Fruit fly (Drosophila melanogaster) whole organism, embryonic: ENCODE data around the gene CG13239.

Source experiments
- BtbVII ChIP-seq: fragments of 200-800 bp; sonication (Bioruptor generic); optimal IDR thresholded peaks from 3 replicates; lab custom pipeline; 2017; ENCODE audit warnings: missing biosample characterization, mild to moderate bottlenecking, missing genetic modification characterization
- CG12236 ChIP-seq: fragments of 200-800 bp; sonication (Bioruptor generic); optimal IDR thresholded peaks from 2 replicates; lab custom pipeline; 2016; ENCODE audit warnings: missing biosample characterization, missing genetic modification characterization
- CG12769 ChIP-seq: fragments of 200-800 bp; sonication (Bioruptor generic); optimal IDR thresholded peaks from 2 replicates; lab custom pipeline; 2019; ENCODE audit warnings: missing biosample characterization, mild to moderate bottlenecking, missing genetic modification characterization, moderate library complexity
- CG13287 ChIP-seq: fragments of 200-800 bp; sonication (Bioruptor generic); IDR thresholded peaks from 2 replicates; pipeline ENCODE4 v1.3.6; 2022; ENCODE audit warnings: missing biosample characterization, missing genetic modification characterization; ENCODE audit not compliant: partially characterized antibody
- CG14050 ChIP-seq: fragments of 200-800 bp; sonication (Bioruptor generic); IDR thresholded peaks from 3 replicates; pipeline ENCODE4 v1.3.6; 2022; ENCODE audit warnings: missing biosample characterization, missing genetic modification characterization
- CG15011 ChIP-seq: fragments of 200-800 bp; sonication (Bioruptor generic); optimal IDR thresholded peaks from 3 replicates; lab custom pipeline; 2018; ENCODE audit warnings: missing biosample characterization, mild to moderate bottlenecking, missing genetic modification characterization
- CG1529 ChIP-seq: fragments of 200-800 bp; sonication (Bioruptor generic); optimal IDR thresholded peaks from 3 replicates; lab custom pipeline; 2018; ENCODE audit warnings: missing biosample characterization, missing genetic modification characterization
- CG15479 ChIP-seq: fragments of 200-800 bp; sonication (Bioruptor generic); optimal IDR thresholded peaks from 3 replicates; lab custom pipeline; 2019; ENCODE audit warnings: missing biosample characterization, mild to moderate bottlenecking, missing genetic modification characterization, moderate library complexity
- CG30403 ChIP-seq: fragments of 200-800 bp; sonication (Bioruptor generic); optimal IDR thresholded peaks from 3 replicates; lab custom pipeline; 2016; ENCODE audit warnings: missing biosample characterization, missing genetic modification characterization
- CG3726 ChIP-seq: fragments of 200-800 bp; sonication (Bioruptor generic); IDR thresholded peaks from 3 replicates; pipeline ENCODE4, ENCODE4 v1.3.6; 2022; ENCODE audit warnings: missing biosample characterization, missing genetic modification characterization
- CG4424 ChIP-seq: fragments of 200-800 bp; sonication (Bioruptor generic); optimal IDR thresholded peaks from 3 replicates; lab custom pipeline; 2016; ENCODE audit warnings: missing biosample characterization, missing genetic modification characterization
- CG5953 ChIP-seq: fragments of 200-800 bp; sonication (Bioruptor generic); IDR thresholded peaks from 2 replicates; pipeline ENCODE4 v1.3.6; 2022; ENCODE audit warnings: missing biosample characterization, missing genetic modification characterization
- CG6272 ChIP-seq: fragments of 200-800 bp; sonication (Bioruptor generic); IDR thresholded peaks from 2 replicates; pipeline ENCODE4 v1.3.6; 2022; ENCODE audit warnings: missing biosample characterization, missing genetic modification characterization
- CG7556 ChIP-seq: fragments of 200-800 bp; sonication (Bioruptor generic); optimal IDR thresholded peaks from 2 replicates; lab custom pipeline; 2017; ENCODE audit warnings: missing biosample characterization, mild to moderate bottlenecking, missing genetic modification characterization
- Chrac-16 ChIP-seq: fragments of 200-800 bp; sonication (Bioruptor generic); optimal IDR thresholded peaks from 3 replicates; lab custom pipeline; 2016; ENCODE audit warnings: missing biosample characterization, missing genetic modification characterization
- CkIIα-i1 ChIP-seq: fragments of 200-800 bp; sonication (Bioruptor generic); IDR thresholded peaks from 2 replicates; pipeline ENCODE4 v1.3.6; 2022; ENCODE audit warnings: missing biosample characterization, missing genetic modification characterization
- CoRest ChIP-seq: fragments of 200-800 bp; sonication (Bioruptor generic); optimal IDR thresholded peaks from 3 replicates; lab custom pipeline; 2018; ENCODE audit warnings: missing biosample characterization, mild to moderate bottlenecking, missing genetic modification characterization, moderate library complexity
- Dad ChIP-seq: fragments of 200-800 bp; sonication (Bioruptor generic); optimal IDR thresholded peaks from 3 replicates; lab custom pipeline; 2016; ENCODE audit warnings: missing biosample characterization, missing genetic modification characterization
- Dip3 ChIP-seq: fragments of 200-800 bp; sonication (Bioruptor generic); optimal IDR thresholded peaks from 3 replicates; lab custom pipeline; 2016; ENCODE audit warnings: missing biosample characterization, missing genetic modification characterization
- Dp ChIP-seq: fragments of 200-800 bp; sonication (Bioruptor generic); optimal IDR thresholded peaks from 2 replicates; lab custom pipeline; 2018; ENCODE audit warnings: missing biosample characterization, mild to moderate bottlenecking, missing genetic modification characterization, moderate library complexity
- E2f1 ChIP-seq: fragments of 200-800 bp; sonication (Bioruptor generic); IDR thresholded peaks from 2 replicates; pipeline ENCODE4 v1.3.6; 2022; ENCODE audit warnings: missing biosample characterization, missing genetic modification characterization
- ERR ChIP-seq: fragments of 200-800 bp; sonication (Bioruptor generic); optimal IDR thresholded peaks from 2 replicates; lab custom pipeline; 2016; ENCODE audit warnings: missing biosample characterization, missing genetic modification characterization
- Elba2 ChIP-seq: fragments of 200-800 bp; sonication (Bioruptor generic); optimal IDR thresholded peaks from 3 replicates; lab custom pipeline; 2016; ENCODE audit warnings: missing biosample characterization, missing genetic modification characterization
- Hey ChIP-seq: fragments of 200-800 bp; sonication (Bioruptor generic); optimal IDR thresholded peaks from 3 replicates; lab custom pipeline; 2018; ENCODE audit warnings: missing biosample characterization, mild to moderate bottlenecking, missing genetic modification characterization
- NFAT ChIP-seq: fragments of 200-800 bp; sonication (Bioruptor generic); IDR thresholded peaks from 2 replicates; pipeline ENCODE4 v1.3.6; 2022; ENCODE audit warnings: missing biosample characterization, missing genetic modification characterization
- NK7.1 ChIP-seq: fragments of 200-800 bp; sonication (Bioruptor generic); optimal IDR thresholded peaks from 3 replicates; lab custom pipeline; 2016; ENCODE audit warnings: missing biosample characterization, missing genetic modification characterization
- Nf-YB ChIP-seq: fragments of 200-800 bp; sonication (Bioruptor generic); optimal IDR thresholded peaks from 3 replicates; lab custom pipeline; 2019; ENCODE audit warnings: missing biosample characterization, mild to moderate bottlenecking, missing genetic modification characterization, moderate library complexity
- Nf-YC ChIP-seq: fragments of 200-800 bp; optimal IDR thresholded peaks from 3 replicates; lab custom pipeline; 2019; ENCODE audit warnings: missing biosample characterization, mild to moderate bottlenecking, missing genetic modification characterization, moderate library complexity
- aop ChIP-seq: fragments of 200-800 bp; sonication (Bioruptor generic); IDR thresholded peaks from 2 replicates; pipeline ENCODE4 v1.3.6; 2022; ENCODE audit warnings: missing biosample characterization, missing genetic modification characterization
- ara ChIP-seq: fragments of 200-800 bp; sonication (Bioruptor generic); IDR thresholded peaks from 2 replicates; pipeline ENCODE4 v1.3.6; 2022; ENCODE audit warnings: missing biosample characterization, missing genetic modification characterization
- cg ChIP-seq: fragments of 200-800 bp; sonication (Bioruptor generic); optimal IDR thresholded peaks from 3 replicates; lab custom pipeline; 2019; ENCODE audit warnings: missing biosample characterization, mild to moderate bottlenecking, missing genetic modification characterization, moderate library complexity
- chinmo ChIP-seq: fragments of 200-800 bp; sonication (Bioruptor generic); IDR thresholded peaks from 4 replicates; pipeline ENCODE4 v1.3.6; 2022; ENCODE audit warnings: missing biosample characterization, missing genetic modification characterization; ENCODE audit not compliant: partially characterized antibody
- chn ChIP-seq: fragments of 200-800 bp; sonication (Bioruptor generic); optimal IDR thresholded peaks from 2 replicates; lab custom pipeline; 2016; ENCODE audit warnings: missing biosample characterization, missing genetic modification characterization
- crc ChIP-seq: fragments of 200-800 bp; sonication (Bioruptor generic); optimal IDR thresholded peaks from 2 replicates; lab custom pipeline; 2016; ENCODE audit warnings: missing biosample characterization, missing genetic modification characterization
- gcm ChIP-seq: fragments of 200-800 bp; sonication (Bioruptor generic); optimal IDR thresholded peaks from 2 replicates; lab custom pipeline; 2019; ENCODE audit warnings: missing biosample characterization, mild to moderate bottlenecking, missing genetic modification characterization, moderate library complexity
- gfzf ChIP-seq: fragments of 200-800 bp; sonication (Bioruptor generic); optimal IDR thresholded peaks from 2 replicates; lab custom pipeline; 2016; ENCODE audit warnings: missing biosample characterization, mild to moderate bottlenecking, missing genetic modification characterization, moderate library complexity
- gro ChIP-seq: fragments of 200-800 bp; sonication (Bioruptor generic); optimal IDR thresholded peaks from 2 replicates; lab custom pipeline; 2016; ENCODE audit warnings: missing biosample characterization, missing genetic modification characterization
- gsb ChIP-seq: fragments of 200-800 bp; sonication (Bioruptor generic); IDR thresholded peaks from 2 replicates; pipeline ENCODE4 v1.3.6; 2022; ENCODE audit warnings: missing biosample characterization, missing genetic modification characterization
- ham ChIP-seq: fragments of 200-800 bp; sonication (Bioruptor generic); IDR thresholded peaks from 2 replicates; pipeline ENCODE4 v1.3.6; 2022; ENCODE audit warnings: missing biosample characterization, missing genetic modification characterization
- insv ChIP-seq, 2 experiments: fragments of 200-800 bp; sonication (Bioruptor generic); optimal IDR thresholded peaks; 3 replicates each; lab custom pipeline; 2016 to 2018; ENCODE audit warnings: missing biosample characterization in 2 of 2, missing genetic modification characterization in 2 of 2
- lmd ChIP-seq: fragments of 200-800 bp; sonication (Bioruptor generic); IDR thresholded peaks from 2 replicates; pipeline ENCODE4 v1.3.6; 2022; ENCODE audit warnings: missing biosample characterization, missing genetic modification characterization
- mld ChIP-seq: fragments of 200-800 bp; sonication (Bioruptor generic); IDR thresholded peaks from 3 replicates; pipeline ENCODE4 v1.3.6; 2022; ENCODE audit warnings: missing biosample characterization, missing genetic modification characterization; ENCODE audit not compliant: partially characterized antibody
- pros ChIP-seq: fragments of 200-800 bp; sonication (Bioruptor generic); optimal IDR thresholded peaks from 3 replicates; lab custom pipeline; 2019; ENCODE audit warnings: missing biosample characterization, mild to moderate bottlenecking, missing genetic modification characterization, moderate library complexity
- psq ChIP-seq: fragments of 200-800 bp; sonication (Bioruptor generic); optimal IDR thresholded peaks from 2 replicates; lab custom pipeline; 2017; ENCODE audit warnings: missing biosample characterization, missing genetic modification characterization
- run ChIP-seq: fragments of 200-800 bp; sonication (Bioruptor generic); optimal IDR thresholded peaks from 3 replicates; lab custom pipeline; 2018; ENCODE audit warnings: missing biosample characterization, mild to moderate bottlenecking, missing genetic modification characterization
- sens ChIP-seq: fragments of 200-800 bp; sonication (Bioruptor generic); peaks from one replicate; lab custom pipeline; 2016; ENCODE audit warnings: missing biosample characterization, missing genetic modification characterization
- slbo ChIP-seq: fragments of 200-800 bp; sonication (Bioruptor generic); IDR thresholded peaks from 2 replicates; pipeline ENCODE4 v1.3.6; 2022; ENCODE audit warnings: missing biosample characterization, missing genetic modification characterization
- sna ChIP-seq: fragments of 200-800 bp; sonication (Bioruptor generic); IDR thresholded peaks from 2 replicates; pipeline ENCODE4 v1.3.6; 2022; ENCODE audit warnings: missing biosample characterization, missing genetic modification characterization; ENCODE audit not compliant: partially characterized antibody
- stc ChIP-seq: fragments of 200-800 bp; sonication (Bioruptor generic); IDR thresholded peaks from 2 replicates; pipeline ENCODE4 v1.3.6; 2022; ENCODE audit warnings: missing biosample characterization, missing genetic modification characterization
- zfh1 ChIP-seq: fragments of 200-800 bp; sonication (Bioruptor generic); IDR thresholded peaks from 3 replicates; pipeline ENCODE4 v1.3.6; 2022; ENCODE audit warnings: missing biosample characterization, missing genetic modification characterization

Gene CG13239

DNA sequence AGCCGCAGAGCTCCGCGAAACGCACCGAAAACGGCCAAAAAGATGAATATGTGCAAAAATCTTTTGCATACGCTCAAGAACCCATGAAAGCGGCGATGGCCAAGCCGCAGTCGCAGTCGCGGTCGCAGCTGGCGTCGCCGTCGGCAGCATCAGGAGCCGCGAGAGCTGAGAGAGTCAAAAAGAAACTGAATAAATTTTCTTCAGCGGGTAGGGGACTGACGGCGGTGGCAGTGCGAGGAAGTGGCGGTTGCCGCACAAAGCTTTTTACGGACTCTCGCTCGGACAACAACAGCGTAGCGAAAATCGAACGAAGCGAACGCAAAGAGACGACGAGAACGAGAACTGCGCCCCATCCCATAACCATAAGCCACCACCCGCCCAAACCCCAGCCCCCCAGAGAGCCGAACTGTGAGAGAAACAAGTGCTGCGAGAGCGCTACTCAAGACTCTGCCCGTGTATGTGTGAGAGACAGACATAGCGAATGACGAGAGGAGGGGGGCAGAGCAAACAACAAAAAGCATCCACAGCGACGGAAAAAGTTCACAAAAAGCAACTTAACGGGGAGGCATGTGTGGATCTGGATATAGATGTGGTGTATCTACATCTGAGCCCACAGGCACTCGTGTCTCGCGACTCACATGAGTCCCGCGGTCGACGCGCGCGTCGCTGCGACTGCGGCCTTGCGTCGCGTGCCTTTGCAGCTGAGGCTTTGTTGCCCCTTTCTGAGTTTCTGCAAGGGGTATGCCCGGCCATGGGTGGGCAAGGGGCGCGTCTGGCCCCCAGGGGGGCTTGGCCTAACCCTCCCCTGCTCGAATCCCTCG is 25.2 kb upstream of the CG13239 start, which contains the start of gene jim (continued):
- TF ChIP-seq psq (GFP tag; lab: Kevin White, UChicago): peak; percentile 9
- TF ChIP-seq run (tag; lab: Kevin White, UChicago): no peak
- no peak for TF ChIP-seq sens (GFP tag; lab: Kevin White, UChicago)
- no peak for TF ChIP-seq lmd (GFP tag; lab: Robert Waterston, UW)
- peak; percentile 93 for TF ChIP-seq CG12769 (tag; lab: Kevin White, UChicago)
- peak; percentile 94; the same call in 3 of the 4 replicates for TF ChIP-seq chinmo (GFP tag; lab: Robert Waterston, UW)
- peak; percentile 65 for TF ChIP-seq CG13287 (GFP tag; lab: Robert Waterston, UW)
- TF ChIP-seq gsb (GFP tag; lab: Robert Waterston, UW): 0 out of 2 replicates have a peak, but pooled peaks have one; percentile 19
- no peak for TF ChIP-seq insv (GFP tag; optimal IDR thresholded peaks at IDR 0.05; lab: Kevin White, UChicago)
- TF ChIP-seq Dip3 (GFP tag; lab: Kevin White, UChicago): no peak
- TF ChIP-seq BtbVII: peak; percentile 25
- no peak for TF ChIP-seq chn
- no peak for TF ChIP-seq gfzf (GFP tag; lab: Kevin White, UChicago)
- TF ChIP-seq sna (GFP tag; lab: Robert Waterston, UW): peak; percentile 65
- no peak for TF ChIP-seq CG6272 (GFP tag; lab: Robert Waterston, UW)
- peak; percentile 0 for TF ChIP-seq ERR (GFP tag; lab: Kevin White, UChicago)
- no peak for TF ChIP-seq Elba2 (GFP tag; lab: Kevin White, UChicago)
- peak; percentile 88 for TF ChIP-seq cg (GFP tag; lab: Kevin White, UChicago)
- TF ChIP-seq CG7556 (GFP tag; lab: Kevin White, UChicago): no peak
- TF ChIP-seq ara (GFP tag; lab: Robert Waterston, UW): no peak
- TF ChIP-seq CG1529: no peak
- no peak for TF ChIP-seq ham (GFP tag; lab: Robert Waterston, UW)
- TF ChIP-seq CG15479: no peak
- no peak; the same call in 2 of the 3 replicates for TF ChIP-seq CG14050 (GFP tag; lab: Robert Waterston, UW)
- TF ChIP-seq gcm (GFP tag; lab: Kevin White, UChicago): no peak
- TF ChIP-seq Dad (GFP tag; lab: Kevin White, UChicago): no peak
- TF ChIP-seq crc (GFP tag; lab: Kevin White, UChicago): no peak
- TF ChIP-seq pros: peak; percentile 58
- no peak for TF ChIP-seq Chrac-16 (GFP tag; lab: Kevin White, UChicago)
- TF ChIP-seq zfh1: no peak
- no peak; the same call in 1 of the 2 replicates for TF ChIP-seq stc (GFP tag; lab: Robert Waterston, UW)
- peak; percentile 45; the same call in 1 of the 2 replicates for TF ChIP-seq NFAT
- TF ChIP-seq CG30403 (GFP tag; lab: Kevin White, UChicago): no peak
- TF ChIP-seq CG5953 (GFP tag; lab: Robert Waterston, UW): 0 out of 2 replicates have a peak, but pooled peaks have one; percentile 21
- no peak for TF ChIP-seq CoRest (tag; lab: Kevin White, UChicago)
- no peak for TF ChIP-seq E2f1 (GFP tag; lab: Robert Waterston, UW)
- TF ChIP-seq CG12236 (GFP tag; lab: Kevin White, UChicago): no peak
- no peak for TF ChIP-seq Nf-YB (GFP tag; lab: Kevin White, UChicago)
- no peak for TF ChIP-seq CG4424 (GFP tag; lab: Kevin White, UChicago)
- TF ChIP-seq CkIIα-i1 (GFP tag; lab: Robert Waterston, UW): no peak
- TF ChIP-seq Nf-YC (tag; lab: Kevin White, UChicago): no peak
- peak; percentile 23; the same call in 1 of the 2 replicates for TF ChIP-seq slbo (GFP tag; lab: Robert Waterston, UW)
- no peak for TF ChIP-seq aop (GFP tag; lab: Robert Waterston, UW)
- no peak for TF ChIP-seq mld (GFP tag; lab: Robert Waterston, UW)
- no peak for TF ChIP-seq gro (GFP tag; lab: Kevin White, UChicago)
- TF ChIP-seq NK7.1: no peak
- TF ChIP-seq Dp (GFP tag; lab: Kevin White, UChicago): no peak
- TF ChIP-seq CG15011 (GFP tag; lab: Kevin White, UChicago): no peak
- no peak for TF ChIP-seq Hey (tag; lab: Kevin White, UChicago)
- TF ChIP-seq CG3726 (GFP tag; lab: Robert Waterston, UW): no peak
